Fruit fly (Drosophila melanogaster) whole organism, wandering third instar larva: ENCODE results near the gene CG8135.

Source experiments
- Abd-B ChIP-seq: fragments of >200 bp; optimal IDR thresholded peaks from 2 replicates; lab custom pipeline; 2017; ENCODE audit warnings: missing biosample characterization, missing genetic modification characterization
- CG32264 ChIP-seq: fragments of 200-800 bp; sonication (Bioruptor generic); optimal IDR thresholded peaks from 2 replicates; lab custom pipeline; 2016; ENCODE audit warnings: missing biosample characterization, missing genetic modification characterization
- CG9705 ChIP-seq: fragments of 200-800 bp; sonication (Bioruptor generic); optimal IDR thresholded peaks from 2 replicates; lab custom pipeline; 2018; ENCODE audit warnings: missing biosample characterization, mild to moderate bottlenecking, missing genetic modification characterization
- CrebA ChIP-seq: fragments of 200-800 bp; sonication (Bioruptor generic); optimal IDR thresholded peaks from 2 replicates; lab custom pipeline; 2016; ENCODE audit warnings: missing biosample characterization, mild to moderate bottlenecking, missing genetic modification characterization, borderline replicate concordance
- Dfd ChIP-seq: fragments of >200 bp; optimal IDR thresholded peaks from 2 replicates; lab custom pipeline; 2017; ENCODE audit warnings: missing biosample characterization, missing genetic modification characterization
- Dif ChIP-seq: fragments of 200-275, 200-300 bp; sonication (Bioruptor generic); optimal IDR thresholded peaks from 2 replicates; lab custom pipeline; 2018; ENCODE audit warnings: missing biosample characterization, missing genetic modification characterization; ENCODE audit not compliant: partially characterized antibody
- GATAd ChIP-seq: sonication (Bioruptor generic); optimal IDR thresholded peaks from 2 replicates; lab custom pipeline; 2016; ENCODE audit warnings: missing biosample characterization, missing genetic modification characterization
- HLH106 ChIP-seq: fragments of 200-800 bp; optimal IDR thresholded peaks from 3 replicates; lab custom pipeline; 2019; ENCODE audit warnings: missing biosample characterization, mild to moderate bottlenecking, missing genetic modification characterization, moderate library complexity
- Hnf4 ChIP-seq: fragments of 200-800 bp; sonication (Bioruptor generic); optimal IDR thresholded peaks from 2 replicates; lab custom pipeline; 2016; ENCODE audit warnings: missing biosample characterization, mild to moderate bottlenecking, missing genetic modification characterization
- Hr78 ChIP-seq: fragments of >200 bp; optimal IDR thresholded peaks from 2 replicates; lab custom pipeline; 2017; ENCODE audit warnings: missing biosample characterization, missing genetic modification characterization
- Hr83 ChIP-seq: fragments of 200-300 bp; sonication (Bioruptor generic); optimal IDR thresholded peaks from 2 replicates; lab custom pipeline; 2016; ENCODE audit warnings: missing biosample characterization, mild to moderate bottlenecking, missing genetic modification characterization, moderate library complexity; ENCODE audit not compliant: poor library complexity, severe bottlenecking
- Jra ChIP-seq: sonication (Bioruptor generic); optimal IDR thresholded peaks from 2 replicates; lab custom pipeline; 2016; ENCODE audit warnings: missing biosample characterization, missing genetic modification characterization
- Mio ChIP-seq: sonication (Bioruptor generic); optimal IDR thresholded peaks from 2 replicates; lab custom pipeline; 2016; ENCODE audit warnings: missing biosample characterization, missing genetic modification characterization
- Myc ChIP-seq: fragments of >200 bp; optimal IDR thresholded peaks from 2 replicates; lab custom pipeline; 2017
- N ChIP-seq: fragments of >200 bp; optimal IDR thresholded peaks from 2 replicates; lab custom pipeline; 2018; ENCODE audit warnings: missing biosample characterization, missing external identifiers, missing genetic modification characterization
- OdsH ChIP-seq: fragments of 200-800 bp; sonication (Bioruptor generic); optimal IDR thresholded peaks from 2 replicates; lab custom pipeline; 2016; ENCODE audit warnings: missing biosample characterization, mild to moderate bottlenecking, missing genetic modification characterization
- Rel ChIP-seq, 2 experiments: fragments of 200-800 bp; sonication (Bioruptor generic) in 1 of 2; optimal IDR thresholded peaks; 2 replicates in 1 of 2; 3 replicates in 1 of 2; lab custom pipeline; 2016 to 2019; ENCODE audit warnings: mild to moderate bottlenecking in 2 of 2, missing biosample characterization in 2 of 2, missing genetic modification characterization in 2 of 2, moderate library complexity in 1 of 2
- Sp1 ChIP-seq: fragments of 200-800 bp; sonication (Bioruptor generic); optimal IDR thresholded peaks from 3 replicates; lab custom pipeline; 2019; ENCODE audit warnings: missing biosample characterization, mild to moderate bottlenecking, missing genetic modification characterization, moderate library complexity
- Vsx2 ChIP-seq: fragments of 200-300, 225-300 bp; sonication (Bioruptor generic); optimal IDR thresholded peaks from 2 replicates; lab custom pipeline; 2018; ENCODE audit warnings: missing biosample characterization, missing genetic modification characterization; ENCODE audit not compliant: partially characterized antibody
- br ChIP-seq: fragments of 200-800 bp; sonication (Bioruptor generic); optimal IDR thresholded peaks from 2 replicates; lab custom pipeline; 2016; ENCODE audit warnings: missing biosample characterization, missing genetic modification characterization
- brk ChIP-seq: fragments of 200-800 bp; sonication (Bioruptor generic); optimal IDR thresholded peaks from 2 replicates; lab custom pipeline; 2016; ENCODE audit warnings: missing biosample characterization, mild to moderate bottlenecking, missing genetic modification characterization
- dl ChIP-seq, 2 experiments: fragments of 175-275, 200-275 bp in 1 of 2; fragments of 200-275 bp in 1 of 2; sonication (Bioruptor generic); optimal IDR thresholded peaks; lab custom pipeline; 2018; ENCODE audit warnings: mild to moderate bottlenecking in 2 of 2, missing biosample characterization in 2 of 2, missing genetic modification characterization in 2 of 2, moderate library complexity in 2 of 2; ENCODE audit not compliant: partially characterized antibody in 2 of 2, insufficient read depth in 1 of 2
- dmrt93B ChIP-seq: fragments of 200-800 bp; sonication (Bioruptor generic); optimal IDR thresholded peaks from 2 replicates; lab custom pipeline; 2018; ENCODE audit warnings: missing biosample characterization, mild to moderate bottlenecking, missing genetic modification characterization
- dsf ChIP-seq: sonication (Bioruptor generic); optimal IDR thresholded peaks from 2 replicates; lab custom pipeline; 2016; ENCODE audit warnings: missing biosample characterization, missing genetic modification characterization, borderline replicate concordance
- ey ChIP-seq: fragments of 200-800 bp; sonication (Bioruptor generic); optimal IDR thresholded peaks from 2 replicates; lab custom pipeline; 2016; ENCODE audit warnings: missing biosample characterization, missing genetic modification characterization
- foxo ChIP-seq, 2 experiments: fragments of 200-800 bp; sonication (Bioruptor generic); optimal IDR thresholded peaks; 2 replicates in 1 of 2; 3 replicates in 1 of 2; lab custom pipeline; 2016 to 2017; ENCODE audit warnings: missing biosample characterization in 2 of 2, missing genetic modification characterization in 2 of 2
- fru ChIP-seq: fragments of 200-800 bp; sonication (Bioruptor generic); optimal IDR thresholded peaks from 3 replicates; lab custom pipeline; 2016; ENCODE audit warnings: missing biosample characterization, mild to moderate bottlenecking, missing genetic modification characterization
- h ChIP-seq: fragments of 200-800 bp; sonication (Bioruptor generic); optimal IDR thresholded peaks from 3 replicates; lab custom pipeline; 2016; ENCODE audit warnings: missing biosample characterization, mild to moderate bottlenecking, missing genetic modification characterization
- jim ChIP-seq: fragments of 175-275, 200-325 bp; sonication (Bioruptor generic); optimal IDR thresholded peaks from 2 replicates; lab custom pipeline; 2016; ENCODE audit warnings: missing biosample characterization, mild to moderate bottlenecking, missing genetic modification characterization
- lola ChIP-seq: fragments of >200 bp; optimal IDR thresholded peaks from 2 replicates; lab custom pipeline; 2017; ENCODE audit warnings: missing biosample characterization, missing genetic modification characterization
- pan ChIP-seq: fragments of >200 bp; optimal IDR thresholded peaks from 2 replicates; lab custom pipeline; 2017
- psq ChIP-seq: fragments of 200-800 bp; sonication (Bioruptor generic); optimal IDR thresholded peaks from 3 replicates; lab custom pipeline; 2017; ENCODE audit warnings: missing biosample characterization, mild to moderate bottlenecking, missing genetic modification characterization, moderate library complexity
- rgr ChIP-seq: fragments of 200-800 bp; sonication (Bioruptor generic); optimal IDR thresholded peaks from 3 replicates; lab custom pipeline; 2016; ENCODE audit warnings: missing biosample characterization, mild to moderate bottlenecking, missing genetic modification characterization
- sage ChIP-seq: fragments of 200-800 bp; sonication (Bioruptor generic); optimal IDR thresholded peaks from 2 replicates; lab custom pipeline; 2016; ENCODE audit warnings: missing biosample characterization, mild to moderate bottlenecking, missing genetic modification characterization
- sv ChIP-seq: fragments of 200-800 bp; sonication (Bioruptor generic); optimal IDR thresholded peaks from 3 replicates; lab custom pipeline; 2016; ENCODE audit warnings: missing biosample characterization, missing genetic modification characterization
- tai ChIP-seq: sonication (Bioruptor generic); optimal IDR thresholded peaks from 2 replicates; lab custom pipeline; 2016; ENCODE audit warnings: missing biosample characterization, missing genetic modification characterization
- usp ChIP-seq: fragments of >200 bp; optimal IDR thresholded peaks from 2 replicates; lab custom pipeline; 2017; ENCODE audit warnings: missing biosample characterization, missing genetic modification characterization
- woc ChIP-seq: sonication (Bioruptor generic); optimal IDR thresholded peaks from 2 replicates; lab custom pipeline; 2016; ENCODE audit warnings: missing biosample characterization, mild to moderate bottlenecking, missing genetic modification characterization

CG8135 gene

dm6 chr3R:9394385-9395042, 9.7 kb upstream of the CG8135 start, which contains the start of gene FER:
TSS of gene FER (minus strand) at chr3R:9394546.
- TF ChIP-seq CG9705 (GFP tag; lab: Kevin White, UChicago) (no peak), usp (GFP tag; lab: Kevin White, UChicago) (no peak), tai (no peak), Mio (GFP tag; lab: Kevin White, UChicago) (no peak), Dif (peak; percentile 89), Hr83 (GFP tag; lab: Kevin White, UChicago) (peak; percentile 27), Dfd (no peak), Jra (GFP tag; lab: Kevin White, UChicago) (no peak), Hr78 (no peak), dsf (no peak), OdsH (GFP tag; lab: Kevin White, UChicago) (peak; percentile 13), GATAd (no peak), Hnf4 (GFP tag; lab: Kevin White, UChicago) (peak; percentile 57), rgr (peak; percentile 32), N (GFP tag; lab: Kevin White, UChicago) (no peak), CrebA (GFP tag; lab: Kevin White, UChicago) (no peak), psq (GFP tag; lab: Kevin White, UChicago) (no peak), jim (GFP tag; lab: Kevin White, UChicago) (peak; percentile 34), woc (GFP tag; lab: Kevin White, UChicago) (peak; percentile 64), Abd-B (GFP tag; lab: Kevin White, UChicago) (no peak), brk (peak; percentile 46), Sp1 (GFP tag; lab: Kevin White, UChicago) (peak; percentile 38), ey (GFP tag; lab: Kevin White, UChicago) (no peak), dl (GFP tag; optimal IDR thresholded peaks at IDR 0.05; lab: Kevin White, UChicago; ENCODE audit: insufficient read depth in 1 of 2, partially characterized antibody in 2 of 2) (peak; percentile 71 to 87), fru (GFP tag; lab: Kevin White, UChicago) (no peak), Rel (GFP tag; optimal IDR thresholded peaks at IDR 0.05; lab: Kevin White, UChicago) (no peak), Rel (tag; optimal IDR thresholded peaks at IDR 0.05; lab: Kevin White, UChicago) (peak; percentile 86), Myc (peak; percentile 13), sv (GFP tag; lab: Kevin White, UChicago) (peak; percentile 18), Vsx2 (GFP tag; lab: Kevin White, UChicago) (no peak), CG32264 (GFP tag; lab: Kevin White, UChicago) (no peak), dmrt93B (no peak), foxo (GFP tag; optimal IDR thresholded peaks at IDR 0.05; lab: Kevin White, UChicago) (no peak), h (peak; percentile 35), lola (GFP tag; lab: Kevin White, UChicago) (no peak), br (peak; percentile 7), pan (lab: Kevin White, UChicago) (no peak), HLH106 (tag; lab: Kevin White, UChicago) (peak; percentile 15), sage (GFP tag; lab: Kevin White, UChicago) (peak; percentile 31)

- no peak for TF ChIP-seq Myc
- no peak for TF ChIP-seq Hr83 (GFP tag; lab: Kevin White, UChicago)
- TF ChIP-seq N (GFP tag; lab: Kevin White, UChicago) = no peak
- no peak for TF ChIP-seq Hnf4 (GFP tag; lab: Kevin White, UChicago)
- no peak for TF ChIP-seq Rel (GFP tag; optimal IDR thresholded peaks at IDR 0.05; lab: Kevin White, UChicago)
- TF ChIP-seq Rel (tag; optimal IDR thresholded peaks at IDR 0.05; lab: Kevin White, UChicago) = no peak
- no peak for TF ChIP-seq fru (GFP tag; lab: Kevin White, UChicago)
- TF ChIP-seq Vsx2 (GFP tag; lab: Kevin White, UChicago) = no peak
- no peak for TF ChIP-seq br
- TF ChIP-seq usp (GFP tag; lab: Kevin White, UChicago) = no peak
These were observed 8.2 kb upstream of the CG8135 start for dm6 chr3R:9395998-9396397.
